Worm (Caenorhabditis elegans): ENCODE results near the gene Y69A2AR.51.

Y69A2AR.51 gene

DNA sequence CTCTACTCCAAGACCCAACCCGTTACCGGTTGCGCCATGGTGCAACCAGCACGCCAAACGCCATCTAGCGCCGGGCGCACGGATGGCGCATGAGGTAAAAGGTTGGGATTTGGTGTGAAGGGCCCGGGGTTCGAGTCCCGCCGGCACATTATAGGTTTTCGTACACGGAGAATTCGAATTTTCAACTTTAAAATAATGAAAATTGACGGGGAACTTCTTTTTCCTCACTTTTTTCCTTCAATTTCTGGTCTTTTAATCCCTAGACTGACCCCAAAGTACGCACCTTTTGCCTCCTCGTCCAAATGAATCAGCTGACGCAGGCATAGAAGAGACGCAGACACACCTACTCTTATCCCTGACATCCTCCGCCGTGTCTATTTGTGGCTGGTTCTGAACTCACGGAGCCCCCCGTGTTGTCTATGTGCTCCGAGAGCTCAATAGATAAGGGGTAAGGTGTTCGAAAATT is 31.4 kb downstream of the Y69A2AR.51 start (continued):
- TF ChIP-seq egl-44 (GFP tag; IDR thresholded peaks at IDR 0.05) (no peak), repo-1 (tag; optimal IDR thresholded peaks at IDR 0.05) (no peak), D2030.7 (GFP tag; IDR thresholded peaks at IDR 0.05) (peak; percentile 50), mxl-1 (tag; optimal IDR thresholded peaks at IDR 0.05) (no peak), ceh-100 (GFP tag; IDR thresholded peaks at IDR 0.05) (no peak), attf-6 (GFP tag; IDR thresholded peaks at IDR 0.05) (no peak), snpc-3.4 (tag; optimal IDR thresholded peaks at IDR 0.05) (no peak), let-607 (tag; optimal IDR thresholded peaks at IDR 0.05) (no peak), hmg-20 (GFP tag; IDR thresholded peaks at IDR 0.05) (no peak), him-1 (tag; optimal IDR thresholded peaks at IDR 0.05) (no peak), efl-1 (GFP tag; optimal IDR thresholded peaks at IDR 0.05) (no peak), F37B4.10 (GFP tag; IDR thresholded peaks at IDR 0.05) (0 out of 2 replicates have a peak, but pooled peaks have one; percentile 52), lsy-27 (tag; optimal IDR thresholded peaks at IDR 0.05; ENCODE audit: borderline replicate concordance, insufficient read depth) (no peak), F57A8.1 (GFP tag; optimal IDR thresholded peaks at IDR 0.05) (no peak), Y95B8A.8 (GFP tag; IDR thresholded peaks at IDR 0.05) (0 out of 2 replicates have a peak, but pooled peaks have one; percentile 16), ccch-3 (GFP tag; optimal IDR thresholded peaks at IDR 0.05) (no peak), B0019.2 (GFP tag; conservative IDR thresholded peaks at IDR 0.05) (no peak), nfya-1 (tag; optimal IDR thresholded peaks at IDR 0.05; ENCODE audit: borderline replicate concordance, insufficient read depth) (no peak), fkh-3 (tag; optimal IDR thresholded peaks at IDR 0.05) (no peak), tbp1 (GFP tag; optimal IDR thresholded peaks at IDR 0.05) (peak; percentile 50), atf-7 (tag; optimal IDR thresholded peaks at IDR 0.05) (no peak), bed-2 (GFP tag; IDR thresholded peaks at IDR 0.05) (0 out of 2 replicates have a peak, but pooled peaks have one; percentile 49), attf-5 (GFP tag; optimal IDR thresholded peaks at IDR 0.05) (no peak), mcd-1 (GFP tag; IDR thresholded peaks at IDR 0.05) (0 out of 2 replicates have a peak, but pooled peaks have one; percentile 31), egrh-3 (GFP tag; IDR thresholded peaks at IDR 0.05) (peak; percentile 58; the same call in 1 of the 2 replicates), nfyb-1 (GFP tag; IDR thresholded peaks at IDR 0.05) (no peak), F23B12.7 (tag; optimal IDR thresholded peaks at IDR 0.05; ENCODE audit: insufficient read depth) (no peak), zfh-2 (GFP tag; conservative IDR thresholded peaks at IDR 0.05) (peak; percentile 77), F52B5.7 (tag; optimal IDR thresholded peaks at IDR 0.05) (no peak), nhr-80 (tag; optimal IDR thresholded peaks at IDR 0.05) (no peak), madf-3 (GFP tag; IDR thresholded peaks at IDR 0.05) (no peak), Y79H2A.3 (GFP tag; conservative IDR thresholded peaks at IDR 0.05) (no peak), lin-35 (GFP tag; optimal IDR thresholded peaks at IDR 0.05) (no peak), snpc-1.3 (tag; optimal IDR thresholded peaks at IDR 0.05; ENCODE audit: insufficient read depth) (no peak), ztf-25 (GFP tag; IDR thresholded peaks at IDR 0.05) (no peak), let-526 (GFP tag; IDR thresholded peaks at IDR 0.05) (no peak), madf-8 (GFP tag; conservative IDR thresholded peaks at IDR 0.05) (no peak), Y67H2A.10 (GFP tag; conservative IDR thresholded peaks at IDR 0.05) (no peak), F33H1.4 (GFP tag; IDR thresholded peaks at IDR 0.05) (peak; percentile 34; the same call in 1 of the 2 replicates), madf-6 (GFP tag; IDR thresholded peaks at IDR 0.05) (no peak), lin-54 (GFP tag; optimal IDR thresholded peaks at IDR 0.05) (no peak), ztf-22 (GFP tag; optimal IDR thresholded peaks at IDR 0.05) (no peak), lsl-1 (GFP tag; optimal IDR thresholded peaks at IDR 0.05) (no peak), aptf-3 (GFP tag; IDR thresholded peaks at IDR 0.05) (no peak), nfya-2 (GFP tag; IDR thresholded peaks at IDR 0.05) (no peak), tbx-9 (tag; optimal IDR thresholded peaks at IDR 0.05; ENCODE audit: borderline replicate concordance) (no peak), somi-1 (GFP tag; optimal IDR thresholded peaks at IDR 0.05) (no peak), dox-1 (GFP tag; IDR thresholded peaks at IDR 0.05) (no peak; the same call in 1 of the 2 replicates)
